Fruit fly (Drosophila melanogaster) Kc167 (cell line): Measurements from ENCODE around the gene Ddc.

Experiments used
- Myc ChIP-seq: fragments of >200 bp; optimal IDR thresholded peaks from 2 replicates; lab custom pipeline; 2017; ENCODE audit warnings: missing external identifiers
- Sin3A ChIP-seq: fragments of >200 bp; optimal IDR thresholded peaks from 2 replicates; lab custom pipeline; 2018; ENCODE audit warnings: missing external identifiers
- h ChIP-seq: fragments of >200 bp; optimal IDR thresholded peaks from 3 replicates; lab custom pipeline; 2018; ENCODE audit warnings: missing external identifiers
- insv ChIP-seq: fragments of >200 bp; optimal IDR thresholded peaks from 3 replicates; lab custom pipeline; 2018; ENCODE audit warnings: missing external identifiers
- psq ChIP-seq: fragments of >200 bp; optimal IDR thresholded peaks from 2 replicates; lab custom pipeline; 2017; ENCODE audit warnings: missing external identifiers
- ttk ChIP-seq: sonication (Bioruptor generic); optimal IDR thresholded peaks from 2 replicates; lab custom pipeline; 2017; ENCODE audit warnings: missing external identifiers

The Ddc gene

dm6 chr2L:19071713-19072112 is 48.4 kb downstream of the Ddc start:
- TF ChIP-seq Myc (lab: Kevin White, UChicago) (no peak), psq (lab: Kevin White, UChicago) (no peak), ttk (lab: Kevin White, UChicago) (no peak), h (lab: Kevin White, UChicago) (no peak), Sin3A (lab: Kevin White, UChicago) (no peak), insv (lab: Kevin White, UChicago) (no peak)

- TF ChIP-seq Myc (lab: Kevin White, UChicago) (no peak), psq (lab: Kevin White, UChicago) (no peak), h (lab: Kevin White, UChicago) (no peak), insv (lab: Kevin White, UChicago) (no peak), Sin3A (lab: Kevin White, UChicago) (no peak), ttk (lab: Kevin White, UChicago) (no peak)
Measured at dm6 chr2L:19069548-19070145, 50.5 kb downstream of the Ddc start, which contains the start of gene CG10702. Gene CG10702, minus strand, starts transcription at chr2L:19069851.

- TF ChIP-seq psq (lab: Kevin White, UChicago) = no peak
- TF ChIP-seq ttk (lab: Kevin White, UChicago) = no peak
- TF ChIP-seq Myc (lab: Kevin White, UChicago) = no peak
- no peak for TF ChIP-seq Sin3A (lab: Kevin White, UChicago)
- TF ChIP-seq h (lab: Kevin White, UChicago) = no peak
- TF ChIP-seq insv (lab: Kevin White, UChicago) = no peak
Measured at dm6 chr2L:19068393-19068792, 51.7 kb downstream of the Ddc start.
